Fruit fly (Drosophila melanogaster) whole organism, embryonic: ENCODE measurements around the gene CG42716.

Experiments used
- ATbp ChIP-seq: fragments of 200-800 bp; sonication (Bioruptor generic); optimal IDR thresholded peaks from 2 replicates; lab custom pipeline; 2017; ENCODE audit warnings: missing biosample characterization, mild to moderate bottlenecking, missing genetic modification characterization, missing genetic modification reagents
- Ada2b ChIP-seq: fragments of 200-800 bp; sonication (Bioruptor generic); IDR thresholded peaks from 2 replicates; pipeline ENCODE4 v1.3.6; 2022; ENCODE audit warnings: missing biosample characterization, missing genetic modification characterization
- B-H2 ChIP-seq: fragments of 200-800 bp; sonication (Bioruptor generic); optimal IDR thresholded peaks from 2 replicates; lab custom pipeline; 2018; ENCODE audit warnings: missing biosample characterization, mild to moderate bottlenecking, missing genetic modification characterization
- Bgb ChIP-seq: fragments of 200-800 bp; sonication (Bioruptor generic); IDR thresholded peaks from 2 replicates; pipeline ENCODE4 v1.3.6; 2022; ENCODE audit warnings: missing biosample characterization, missing genetic modification characterization; ENCODE audit not compliant: partially characterized antibody
- CG10321 ChIP-seq: fragments of 200-800 bp; sonication (Bioruptor generic); IDR thresholded peaks from 2 replicates; pipeline ENCODE4 v1.3.6; 2022; ENCODE audit warnings: missing biosample characterization, missing genetic modification characterization
- CG10366 ChIP-seq: fragments of 200-800 bp; sonication (Bioruptor generic); IDR thresholded peaks from 2 replicates; pipeline ENCODE4 v1.3.6; 2022; ENCODE audit warnings: missing biosample characterization, missing genetic modification characterization
- CG10462 ChIP-seq: fragments of 200-800 bp; sonication (Bioruptor generic); optimal IDR thresholded peaks from 2 replicates; lab custom pipeline; 2016; ENCODE audit warnings: missing biosample characterization, missing genetic modification characterization
- CG11560 ChIP-seq: fragments of 200-800 bp; sonication (Bioruptor generic); IDR thresholded peaks from 3 replicates; pipeline ENCODE4 v1.3.6; 2022; ENCODE audit warnings: missing biosample characterization, missing genetic modification characterization
- CG11723 ChIP-seq: fragments of 200-800 bp; sonication (Bioruptor generic); optimal IDR thresholded peaks from 2 replicates; lab custom pipeline; 2017; ENCODE audit warnings: missing biosample characterization, mild to moderate bottlenecking, missing genetic modification characterization
- CG14441 ChIP-seq: fragments of 200-800 bp; sonication (Bioruptor generic); IDR thresholded peaks from 2 replicates; pipeline ENCODE4 v1.3.6; 2022; ENCODE audit warnings: missing biosample characterization, missing genetic modification characterization
- CG15011 ChIP-seq: fragments of 200-800 bp; sonication (Bioruptor generic); optimal IDR thresholded peaks from 3 replicates; lab custom pipeline; 2018; ENCODE audit warnings: missing biosample characterization, mild to moderate bottlenecking, missing genetic modification characterization
- CG16813 ChIP-seq: fragments of 200-800 bp; sonication (Bioruptor generic); IDR thresholded peaks from 3 replicates; pipeline ENCODE4 v1.3.6; 2022; ENCODE audit warnings: missing biosample characterization, missing genetic modification characterization; ENCODE audit not compliant: partially characterized antibody
- CG17359 ChIP-seq: fragments of 200-800 bp; sonication (Bioruptor generic); optimal IDR thresholded peaks from 3 replicates; lab custom pipeline; 2018; ENCODE audit warnings: missing biosample characterization, mild to moderate bottlenecking, missing genetic modification characterization, moderate library complexity
- CG17612 ChIP-seq: fragments of 200-800 bp; sonication (Bioruptor generic); IDR thresholded peaks from 2 replicates; pipeline ENCODE4 v1.3.6; 2022; ENCODE audit warnings: missing biosample characterization, missing genetic modification characterization
- CG17912 ChIP-seq: fragments of 200-800 bp; sonication (Bioruptor generic); optimal IDR thresholded peaks from 2 replicates; lab custom pipeline; 2018; ENCODE audit warnings: missing biosample characterization, mild to moderate bottlenecking, missing genetic modification characterization
- CG2202 ChIP-seq: fragments of 200-800 bp; sonication (Bioruptor generic); optimal IDR thresholded peaks from 2 replicates; lab custom pipeline; 2018; ENCODE audit warnings: missing biosample characterization, mild to moderate bottlenecking, missing genetic modification characterization
- CG32532 ChIP-seq: fragments of 200-800 bp; sonication (Bioruptor generic); IDR thresholded peaks from 2 replicates; pipeline ENCODE4 v1.3.6; 2022; ENCODE audit warnings: missing biosample characterization, missing genetic modification characterization
- CG42726 ChIP-seq: fragments of 200-800 bp; sonication (Bioruptor generic); IDR thresholded peaks from 2 replicates; pipeline ENCODE4 v1.3.6; 2022; ENCODE audit warnings: missing biosample characterization, missing genetic modification characterization; ENCODE audit not compliant: partially characterized antibody
- CG4404 ChIP-seq: fragments of 200-800 bp; sonication (Bioruptor generic); IDR thresholded peaks from 2 replicates; pipeline ENCODE4 v1.3.6; 2022; ENCODE audit warnings: missing biosample characterization, missing genetic modification characterization
- CG4854 ChIP-seq: fragments of 200-800 bp; sonication (Bioruptor generic); optimal IDR thresholded peaks from 2 replicates; lab custom pipeline; 2016; ENCODE audit warnings: missing biosample characterization, missing genetic modification characterization, inconsistent platforms
- CG8924 ChIP-seq: fragments of 200-800 bp; optimal IDR thresholded peaks from 3 replicates; lab custom pipeline; 2019; ENCODE audit warnings: missing biosample characterization, mild to moderate bottlenecking, missing genetic modification characterization, moderate library complexity
- Dek ChIP-seq: fragments of 200-800 bp; sonication (Bioruptor generic); optimal IDR thresholded peaks from 3 replicates; lab custom pipeline; 2019; ENCODE audit warnings: missing biosample characterization, mild to moderate bottlenecking, missing genetic modification characterization, moderate library complexity
- Dfd ChIP-seq, 2 experiments: fragments of >200 bp; optimal IDR thresholded peaks; 2 replicates each; lab custom pipeline; 2017; ENCODE audit warnings: missing biosample characterization in 2 of 2, missing genetic modification characterization in 2 of 2
- Hmr ChIP-seq: fragments of 200-800 bp; sonication (Bioruptor generic); optimal IDR thresholded peaks from 3 replicates; lab custom pipeline; 2017; ENCODE audit warnings: mild to moderate bottlenecking, missing biosample characterization, missing genetic modification reagents, missing genetic modification characterization
- Lpt ChIP-seq: fragments of >200 bp; optimal IDR thresholded peaks from 2 replicates; lab custom pipeline; 2018; ENCODE audit warnings: missing biosample characterization, missing genetic modification characterization
- NK7.1 ChIP-seq: fragments of 200-800 bp; sonication (Bioruptor generic); optimal IDR thresholded peaks from 3 replicates; lab custom pipeline; 2016; ENCODE audit warnings: missing biosample characterization, missing genetic modification characterization
- Nf-YB ChIP-seq: fragments of 200-800 bp; sonication (Bioruptor generic); optimal IDR thresholded peaks from 3 replicates; lab custom pipeline; 2019; ENCODE audit warnings: missing biosample characterization, mild to moderate bottlenecking, missing genetic modification characterization, moderate library complexity
- Taf1 ChIP-seq: fragments of 200-800 bp; sonication (Bioruptor generic); IDR thresholded peaks from 2 replicates; pipeline ENCODE4 v1.3.6; 2022; ENCODE audit warnings: missing biosample characterization, missing genetic modification characterization
- bowl ChIP-seq: fragments of 200-800 bp; sonication (Bioruptor generic); IDR thresholded peaks from 2 replicates; pipeline ENCODE4 v1.3.6; 2022; ENCODE audit warnings: missing biosample characterization, missing genetic modification characterization
- chinmo ChIP-seq: fragments of 200-800 bp; sonication (Bioruptor generic); IDR thresholded peaks from 4 replicates; pipeline ENCODE4 v1.3.6; 2022; ENCODE audit warnings: missing biosample characterization, missing genetic modification characterization; ENCODE audit not compliant: partially characterized antibody
- dpn ChIP-seq, 2 experiments: fragments of 200-800 bp; sonication (Bioruptor generic); optimal IDR thresholded peaks; 3 replicates each; lab custom pipeline; 2016; ENCODE audit warnings: missing biosample characterization in 2 of 2, missing genetic modification characterization in 2 of 2
- ems ChIP-seq: fragments of 200-800 bp; sonication (Bioruptor generic); optimal IDR thresholded peaks from 3 replicates; lab custom pipeline; 2016; ENCODE audit warnings: missing biosample characterization, missing genetic modification characterization
- en ChIP-seq: fragments of 200-800 bp; sonication (Bioruptor generic); optimal IDR thresholded peaks from 2 replicates; lab custom pipeline; 2016; ENCODE audit warnings: missing biosample characterization, missing genetic modification characterization
- fd96Cb ChIP-seq: fragments of 200-800 bp; sonication (Bioruptor generic); optimal IDR thresholded peaks from 2 replicates; lab custom pipeline; 2018; ENCODE audit warnings: missing biosample characterization, mild to moderate bottlenecking, missing genetic modification characterization, moderate library complexity
- gem ChIP-seq: fragments of 200-800 bp; sonication (Bioruptor generic); optimal IDR thresholded peaks from 2 replicates; lab custom pipeline; 2019; ENCODE audit warnings: missing biosample characterization, mild to moderate bottlenecking, missing genetic modification characterization, moderate library complexity
- hb ChIP-seq: fragments of 200-800 bp; sonication (Bioruptor generic); IDR thresholded peaks from 3 replicates; pipeline ENCODE4 v1.3.6; 2022; ENCODE audit warnings: missing biosample characterization, missing genetic modification characterization; ENCODE audit not compliant: partially characterized antibody
- jumu ChIP-seq: fragments of 200-800 bp; sonication (Bioruptor generic); optimal IDR thresholded peaks from 3 replicates; lab custom pipeline; 2016; ENCODE audit warnings: missing biosample characterization, missing genetic modification characterization
- kah ChIP-seq: fragments of 200-800 bp; sonication (Bioruptor generic); optimal IDR thresholded peaks from 2 replicates; lab custom pipeline; 2018; ENCODE audit warnings: missing biosample characterization, mild to moderate bottlenecking, missing genetic modification characterization
- ken ChIP-seq: fragments of 200-800 bp; sonication (Bioruptor generic); IDR thresholded peaks from 3 replicates; pipeline ENCODE4 v1.3.6; 2022; ENCODE audit warnings: missing biosample characterization, missing genetic modification characterization
- lov ChIP-seq, 2 experiments: fragments of 200-800 bp in 1 of 2; fragments of >200 bp in 1 of 2; sonication (Bioruptor generic) in 1 of 2; IDR thresholded peaks in 1 of 2; optimal IDR thresholded peaks in 1 of 2; 2 replicates in 1 of 2; 3 replicates in 1 of 2; pipeline versions ENCODE4 v1.3.6 to Lab custom; 2017 to 2022; ENCODE audit warnings: missing biosample characterization in 1 of 2, missing genetic modification characterization in 1 of 2
- nau ChIP-seq: fragments of 200-800 bp; sonication (Bioruptor generic); optimal IDR thresholded peaks from 3 replicates; lab custom pipeline; 2017; ENCODE audit warnings: missing biosample characterization, mild to moderate bottlenecking, missing genetic modification characterization, missing genetic modification reagents
- p53 ChIP-seq: fragments of 200-800 bp; sonication (Bioruptor generic); optimal IDR thresholded peaks from 2 replicates; lab custom pipeline; 2016; ENCODE audit warnings: missing biosample characterization, missing genetic modification characterization
- pum ChIP-seq: fragments of 200-800 bp; sonication (Bioruptor generic); optimal IDR thresholded peaks from 2 replicates; lab custom pipeline; 2016; ENCODE audit warnings: missing biosample characterization, missing genetic modification characterization
- shn ChIP-seq: fragments of 200-800 bp; sonication (Bioruptor generic); optimal IDR thresholded peaks from 3 replicates; lab custom pipeline; 2016; ENCODE audit warnings: missing biosample characterization, missing genetic modification characterization
- sim ChIP-seq: fragments of 200-800 bp; sonication (Bioruptor generic); IDR thresholded peaks from 2 replicates; pipeline ENCODE4 v1.3.6; 2022; ENCODE audit warnings: missing biosample characterization, missing genetic modification characterization
- slbo ChIP-seq: fragments of 200-800 bp; sonication (Bioruptor generic); IDR thresholded peaks from 2 replicates; pipeline ENCODE4 v1.3.6; 2022; ENCODE audit warnings: missing biosample characterization, missing genetic modification characterization
- slou ChIP-seq: fragments of 200-800 bp; sonication (Bioruptor generic); optimal IDR thresholded peaks from 3 replicates; lab custom pipeline; 2016; ENCODE audit warnings: missing biosample characterization, missing genetic modification characterization
- ttk ChIP-seq: fragments of 200-800 bp; sonication (Bioruptor generic); IDR thresholded peaks from 2 replicates; pipeline ENCODE4 v2.1.2; 2022; ENCODE audit warnings: missing biosample characterization, missing genetic modification characterization
- tx ChIP-seq: fragments of 200-800 bp; sonication (Bioruptor generic); optimal IDR thresholded peaks from 2 replicates; lab custom pipeline; 2016; ENCODE audit warnings: missing biosample characterization, missing genetic modification characterization
- zf30C ChIP-seq: fragments of 200-800 bp; sonication (Bioruptor generic); optimal IDR thresholded peaks from 3 replicates; lab custom pipeline; 2018; ENCODE audit warnings: missing biosample characterization, mild to moderate bottlenecking, missing genetic modification characterization

Gene CG42716

DNA sequence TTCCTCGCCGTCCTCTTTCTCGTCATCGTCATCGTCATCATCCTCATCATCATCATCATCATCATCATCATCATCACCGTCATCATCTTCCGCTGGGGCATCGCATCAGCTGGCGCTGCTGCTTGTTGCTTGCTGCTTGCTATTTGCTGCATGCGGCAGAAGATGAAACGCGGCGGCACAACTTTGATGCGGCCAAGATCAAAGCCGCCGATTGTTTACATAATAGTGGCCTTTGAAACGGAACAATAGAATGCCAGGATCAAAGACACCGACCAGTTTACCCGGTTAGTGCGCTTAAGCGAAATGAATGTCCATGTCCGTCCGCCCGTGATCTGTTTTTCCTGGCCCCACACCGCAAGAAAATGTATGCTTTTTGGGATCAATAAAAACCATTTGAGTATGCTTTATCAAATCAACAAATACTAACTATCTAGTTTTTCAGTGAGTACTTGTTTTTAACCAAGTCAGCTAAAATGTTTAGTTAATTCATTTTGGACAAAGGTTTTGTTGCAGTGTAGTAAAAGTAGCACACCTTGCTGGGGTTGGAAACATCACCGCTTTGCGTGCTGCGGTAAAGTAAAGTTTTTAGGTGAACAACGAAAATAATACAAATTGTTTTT, 12.4 kb upstream of the CG42716 start (continued):
- peak; percentile 66 for TF ChIP-seq CG2202
- TF ChIP-seq zf30C (GFP tag; lab: Kevin White, UChicago) = peak; percentile 80
- TF ChIP-seq Lpt (GFP tag; lab: Kevin White, UChicago) = no peak
- TF ChIP-seq CG32532 (GFP tag; lab: Robert Waterston, UW) = no peak
- peak; percentile 47 for TF ChIP-seq CG10462
- no peak for TF ChIP-seq lov (optimal IDR thresholded peaks at IDR 0.05; lab: Kevin White, UChicago)
- peak; percentile 73; the same call in 1 of the 3 replicates for TF ChIP-seq lov (GFP tag; IDR thresholded peaks at IDR 0.05; lab: Robert Waterston, UW)
- peak; percentile 26 to 32 for TF ChIP-seq dpn (GFP tag; optimal IDR thresholded peaks at IDR 0.05; lab: Kevin White, UChicago)
- TF ChIP-seq slbo (GFP tag; lab: Robert Waterston, UW) = no peak
- no peak for TF ChIP-seq Taf1 (GFP tag; lab: Robert Waterston, UW)
- TF ChIP-seq B-H2 (GFP tag; lab: Kevin White, UChicago) = no peak
- TF ChIP-seq chinmo = no peak
- peak; percentile 23; the same call in 1 of the 3 replicates for TF ChIP-seq ken
- TF ChIP-seq kah (GFP tag; lab: Kevin White, UChicago) = no peak
- TF ChIP-seq gem (tag; lab: Kevin White, UChicago) = peak; percentile 80
- peak; percentile 73 for TF ChIP-seq CG8924 (tag; lab: Kevin White, UChicago)
- TF ChIP-seq CG4854 (GFP tag; lab: Kevin White, UChicago) = no peak
- TF ChIP-seq en (GFP tag; lab: Kevin White, UChicago) = no peak
- TF ChIP-seq CG17359 = peak; percentile 40
- TF ChIP-seq CG11560 (tag; lab: Robert Waterston, UW) = no peak
- no peak for TF ChIP-seq shn
- no peak for TF ChIP-seq Dfd (GFP tag; optimal IDR thresholded peaks at IDR 0.05; lab: Kevin White, UChicago)
- peak; percentile 79 for TF ChIP-seq CG4404 (GFP tag; lab: Robert Waterston, UW)
- no peak for TF ChIP-seq bowl
- TF ChIP-seq CG10321 (GFP tag; lab: Robert Waterston, UW) = no peak
- TF ChIP-seq Hmr (GFP tag; lab: Kevin White, UChicago) = no peak
- TF ChIP-seq hb (GFP tag; lab: Robert Waterston, UW) = no peak
- no peak for TF ChIP-seq CG17612 (GFP tag; lab: Robert Waterston, UW)
- no peak for TF ChIP-seq slou (GFP tag; lab: Kevin White, UChicago)
- peak; percentile 12 for TF ChIP-seq Nf-YB
- no peak for TF ChIP-seq p53
- no peak for TF ChIP-seq NK7.1
- peak; percentile 18 for TF ChIP-seq ATbp (GFP tag; lab: Kevin White, UChicago)
- TF ChIP-seq CG10366 = peak; percentile 28
- TF ChIP-seq, all 482 proteins: peak for 193

DNA sequence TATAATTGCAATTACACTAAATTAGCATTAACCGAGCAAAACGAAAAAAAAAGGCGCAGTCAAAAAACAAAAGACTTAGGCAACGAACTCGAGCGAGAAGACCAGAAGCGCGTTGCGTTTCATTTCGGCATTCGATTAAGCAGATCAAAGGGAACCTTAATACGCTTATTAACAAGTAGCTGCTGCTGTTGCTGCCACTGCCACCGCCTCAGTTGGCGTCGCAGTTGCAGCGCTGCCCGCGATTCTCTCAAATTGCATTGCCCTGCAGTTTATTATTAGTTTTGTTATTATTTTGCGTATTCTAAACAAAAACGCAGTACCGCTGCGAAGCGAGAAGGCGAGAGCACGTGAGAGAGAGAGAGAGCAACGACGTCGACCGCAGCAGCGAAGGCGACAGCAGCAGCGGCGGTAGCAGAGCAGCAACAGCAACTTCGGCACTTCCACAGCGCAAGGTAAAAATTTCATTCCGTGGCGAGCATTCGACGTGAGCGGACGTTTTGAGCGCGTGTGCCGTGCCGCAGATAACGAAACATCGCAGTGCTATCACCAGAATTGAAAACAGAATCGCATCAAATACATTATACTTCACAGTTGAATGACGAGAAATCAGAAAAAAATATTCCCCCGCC, 10.4 kb upstream of the CG42716 start, which contains the start of gene Notum:
Gene Notum (plus strand): TSS at position 461 of the 629 bp plus-strand sequence.
- TF ChIP-seq ttk (GFP tag; lab: Robert Waterston, UW) = no peak
- TF ChIP-seq CG16813 (GFP tag; lab: Robert Waterston, UW) = no peak
- 0 out of 2 replicates have a peak, but pooled peaks have one; percentile 11 for TF ChIP-seq CG14441
- 0 out of 2 replicates have a peak, but pooled peaks have one; percentile 7 for TF ChIP-seq CG42726 (GFP tag; lab: Robert Waterston, UW)
- no peak for TF ChIP-seq CG17912
- no peak for TF ChIP-seq CG15011 (GFP tag; lab: Kevin White, UChicago)
- TF ChIP-seq sim = no peak
- no peak for TF ChIP-seq tx
- peak; percentile 40 for TF ChIP-seq kah (GFP tag; lab: Kevin White, UChicago)
- peak; percentile 57; the same call in 1 of the 2 replicates for TF ChIP-seq Bgb (GFP tag; lab: Robert Waterston, UW)
- no peak for TF ChIP-seq nau
- TF ChIP-seq Dek (tag; lab: Kevin White, UChicago) = no peak
- TF ChIP-seq CG11723 (GFP tag; lab: Kevin White, UChicago) = no peak
- TF ChIP-seq jumu (GFP tag; lab: Kevin White, UChicago) = no peak
- no peak for TF ChIP-seq fd96Cb (tag; lab: Kevin White, UChicago)
- TF ChIP-seq ems = no peak
- TF ChIP-seq pum = no peak
- no peak for TF ChIP-seq Ada2b (GFP tag; lab: Robert Waterston, UW)
